Worm (Caenorhabditis elegans): ENCODE results near the gene nsph-1.1.
A peak's percentile ranks its signal among the peaks of the same experiment; 100 is the strongest.

nsph-1.1 gene

DNA sequence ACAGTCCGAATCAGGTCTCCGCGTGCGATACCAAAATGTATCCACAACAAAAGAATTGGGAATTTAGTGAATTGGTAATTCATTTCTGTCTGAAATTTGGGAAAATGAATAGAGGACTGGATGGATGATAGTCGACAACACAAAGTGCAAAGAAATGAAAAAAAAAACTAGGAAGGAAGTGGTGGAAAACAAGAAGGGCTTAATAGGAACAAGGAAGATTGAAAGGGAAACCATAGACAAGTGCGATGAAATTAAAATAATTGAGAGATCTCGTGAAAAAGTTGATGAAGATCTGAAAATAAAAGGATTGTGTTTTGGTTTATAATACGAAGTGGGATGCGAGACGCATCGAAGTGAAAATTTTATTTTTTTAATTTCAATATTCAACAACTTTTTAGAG is 27.5 kb downstream of the nsph-1.1 start, which contains the start of gene F07H5.7:
Gene F07H5.7, minus strand, starts transcription at position 101 of the 400 bp plus-strand sequence.
- TF ChIP-seq ceh-16 (tag; optimal IDR thresholded peaks at IDR 0.05) = no peak
- TF ChIP-seq C34F6.9 (tag; optimal IDR thresholded peaks at IDR 0.05) = no peak
- TF ChIP-seq nhr-23 (tag; optimal IDR thresholded peaks at IDR 0.05) = no peak
- TF ChIP-seq F13H6.1 (tag; optimal IDR thresholded peaks at IDR 0.05) = no peak
- TF ChIP-seq blmp-1 (tag; optimal IDR thresholded peaks at IDR 0.05; ENCODE audit: insufficient read depth) = no peak
- TF ChIP-seq mab-5 (tag; optimal IDR thresholded peaks at IDR 0.05) = no peak
- no peak for TF ChIP-seq elt-1 (tag; optimal IDR thresholded peaks at IDR 0.05)

DNA sequence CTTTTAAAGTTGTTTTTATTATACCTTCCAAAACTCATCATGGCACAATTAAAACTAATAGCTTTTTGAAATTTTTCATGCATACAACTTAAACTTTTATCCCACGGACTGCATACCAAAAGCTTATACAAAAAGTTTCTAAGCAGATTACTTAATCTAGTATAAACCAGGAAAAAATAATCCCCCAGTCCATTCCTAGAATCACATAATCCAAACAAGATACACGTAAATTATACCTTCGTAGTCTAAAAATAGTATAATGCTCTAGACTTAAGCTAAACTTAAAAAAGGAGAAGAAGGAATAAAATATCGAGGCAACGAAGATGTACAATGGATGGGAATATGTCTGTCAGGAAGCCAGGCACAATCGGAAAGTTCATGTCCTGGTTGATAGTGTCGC is 28.7 kb downstream of the nsph-1.1 start:
- no peak for TF ChIP-seq nhr-11 (tag; optimal IDR thresholded peaks at IDR 0.05)
- peak; percentile 17 for TF ChIP-seq sma-9 (GFP tag; optimal IDR thresholded peaks at IDR 0.05)
- TF ChIP-seq sma-9 (tag; optimal IDR thresholded peaks at IDR 0.05) = no peak
- TF ChIP-seq unc-39 (tag; optimal IDR thresholded peaks at IDR 0.05) = no peak

DNA sequence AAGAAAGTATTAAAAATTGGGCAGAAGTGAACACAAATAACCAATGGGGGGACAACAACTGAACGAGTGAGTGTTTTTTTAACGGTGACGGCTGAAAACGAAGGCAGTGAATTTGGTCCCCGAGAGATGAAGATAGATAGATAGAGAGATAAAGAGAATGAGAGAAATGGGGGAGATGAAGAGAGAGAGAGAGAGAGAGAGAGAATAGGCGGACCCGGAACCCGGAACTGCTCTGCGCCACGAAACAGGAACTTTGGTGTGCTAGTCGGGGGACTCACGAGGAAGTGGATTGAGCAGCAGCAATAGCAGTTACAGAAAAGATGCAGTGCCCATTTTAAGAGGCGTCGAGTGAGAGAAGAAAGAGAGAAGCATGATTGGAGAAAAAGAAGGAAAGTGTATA is 29.8 kb downstream of the nsph-1.1 start:
- no peak for TF ChIP-seq lin-39 (tag; optimal IDR thresholded peaks at IDR 0.05)
- peak; percentile 59 for TF ChIP-seq unc-55 (GFP tag; optimal IDR thresholded peaks at IDR 0.05)
- TF ChIP-seq ZK546.5 (tag; optimal IDR thresholded peaks at IDR 0.05) = no peak
- TF ChIP-seq dmd-4 (tag; optimal IDR thresholded peaks at IDR 0.05) = no peak
- peak; percentile 3 to 74 for TF ChIP-seq lsy-2 (tag; optimal IDR thresholded peaks at IDR 0.05)
- TF ChIP-seq mdl-1 (tag; optimal IDR thresholded peaks at IDR 0.05) = peak; percentile 22 to 82
- TF ChIP-seq peb-1 (tag; optimal IDR thresholded peaks at IDR 0.05) = no peak
- no peak for TF ChIP-seq ztf-11 (tag; optimal IDR thresholded peaks at IDR 0.05)
- peak; percentile 79 for TF ChIP-seq zag-1 (tag; optimal IDR thresholded peaks at IDR 0.05)
- TF ChIP-seq nhr-237 (tag; optimal IDR thresholded peaks at IDR 0.05) = no peak
- no peak for TF ChIP-seq nhr-77 (tag; optimal IDR thresholded peaks at IDR 0.05)
- no peak for TF ChIP-seq nhr-21 (tag; optimal IDR thresholded peaks at IDR 0.05)
- TF ChIP-seq blmp-1 (tag; optimal IDR thresholded peaks at IDR 0.05; ENCODE audit: insufficient read depth) = no peak
- peak; percentile 88 for TF ChIP-seq C34F6.9 (tag; optimal IDR thresholded peaks at IDR 0.05)
- no peak for TF ChIP-seq nhr-6 (tag; optimal IDR thresholded peaks at IDR 0.05)
- TF ChIP-seq elt-1 (tag; optimal IDR thresholded peaks at IDR 0.05) = no peak
- TF ChIP-seq mab-5 (tag; optimal IDR thresholded peaks at IDR 0.05) = peak; percentile 21
- no peak for TF ChIP-seq nhr-12 (tag; optimal IDR thresholded peaks at IDR 0.05)
- TF ChIP-seq ama-1 (optimal IDR thresholded peaks at IDR 0.05) = no peak
- peak; percentile 79 for TF ChIP-seq crh-2 (tag; optimal IDR thresholded peaks at IDR 0.05)
- peak; percentile 19 for TF ChIP-seq fos-1 (tag; optimal IDR thresholded peaks at IDR 0.05)
- TF ChIP-seq ceh-16 (tag; optimal IDR thresholded peaks at IDR 0.05) = no peak
- peak; percentile 55 for TF ChIP-seq nhr-129 (tag; optimal IDR thresholded peaks at IDR 0.05)
- peak; percentile 88 for TF ChIP-seq F13H6.1 (tag; optimal IDR thresholded peaks at IDR 0.05)
- TF ChIP-seq snpc-4 (tag; optimal IDR thresholded peaks at IDR 0.05) = peak; percentile 6
- peak; percentile 89 for TF ChIP-seq egl-27 (tag; optimal IDR thresholded peaks at IDR 0.05)
- peak; percentile 52 for TF ChIP-seq ceh-82 (tag; optimal IDR thresholded peaks at IDR 0.05)
- TF ChIP-seq mbf-1 (tag; optimal IDR thresholded peaks at IDR 0.05) = no peak
- TF ChIP-seq R02D3.7 (tag; optimal IDR thresholded peaks at IDR 0.05) = no peak
- peak; percentile 38 for TF ChIP-seq Y55F3AM.14 (GFP tag; optimal IDR thresholded peaks at IDR 0.05)
- TF ChIP-seq nhr-25 (tag; optimal IDR thresholded peaks at IDR 0.05) = no peak
- TF ChIP-seq unc-62 (GFP tag; optimal IDR thresholded peaks at IDR 0.05) = peak; percentile 8
- TF ChIP-seq nhr-10 (tag; optimal IDR thresholded peaks at IDR 0.05) = no peak
- no peak for TF ChIP-seq skn-1 (tag; optimal IDR thresholded peaks at IDR 0.05)
- peak; percentile 86 for TF ChIP-seq sem-4 (tag; optimal IDR thresholded peaks at IDR 0.05)
- peak; percentile 63 for TF ChIP-seq ztf-4 (tag; optimal IDR thresholded peaks at IDR 0.05)
- TF ChIP-seq sma-9 (GFP tag; optimal IDR thresholded peaks at IDR 0.05) = peak; percentile 95
- TF ChIP-seq sma-9 (tag; optimal IDR thresholded peaks at IDR 0.05) = no peak
- TF ChIP-seq sma-3 (GFP tag; optimal IDR thresholded peaks at IDR 0.05) = no peak
- no peak for TF ChIP-seq ztf-1 (GFP tag; conservative IDR thresholded peaks at IDR 0.05)
- TF ChIP-seq unc-39 (tag; optimal IDR thresholded peaks at IDR 0.05) = no peak
- TF ChIP-seq lin-11 (tag; optimal IDR thresholded peaks at IDR 0.05) = peak; percentile 44
- no peak for TF ChIP-seq aly-2 (tag; optimal IDR thresholded peaks at IDR 0.05)

Measured in whole organism, L2 larva.